Worm (Caenorhabditis elegans): ENCODE results near the gene C07B5.6.

- TF ChIP-seq him-1 (tag; optimal IDR thresholded peaks at IDR 0.05) = no peak
- no peak for TF ChIP-seq dao-5 (tag; optimal IDR thresholded peaks at IDR 0.05)
- TF ChIP-seq W03F9.2 (tag; optimal IDR thresholded peaks at IDR 0.05) = no peak
These were observed 9.1 kb downstream of the C07B5.6 start for ce11 chrX:9527898-9528297.
